Worm (Caenorhabditis elegans) whole organism, midembryonic: ENCODE results near the gene C36E6.8.

Experiments used
- T22C8.4 ChIP-seq: fragments of 200-800 bp; sonication (Bioruptor generic); IDR thresholded peaks from 2 replicates; pipeline ENCODE4 v1.3.6; 2022; ENCODE audit warnings: missing genetic modification characterization, missing compliant biosample characterization
- cog-1 ChIP-seq: sonication (generic microtip); optimal IDR thresholded peaks from 2 replicates; lab custom pipeline; 2016; ENCODE audit warnings: missing genetic modification characterization, missing compliant biosample characterization
- klf-2 ChIP-seq: fragments of 200-800 bp; sonication (Bioruptor generic); conservative IDR thresholded peaks from 2 replicates; pipeline ENCODE4 v1.3.6; 2022; ENCODE audit warnings: missing genetic modification reagents, missing genetic modification characterization, missing compliant biosample characterization
- tab-1 ChIP-seq: fragments of 200-800 bp; sonication (Bioruptor generic); IDR thresholded peaks from 2 replicates; pipeline ENCODE4 v1.3.6; 2022; ENCODE audit warnings: missing genetic modification characterization, missing compliant biosample characterization
- ztf-23 ChIP-seq: fragments of 200-800 bp; sonication (Bioruptor generic); IDR thresholded peaks from 2 replicates; pipeline ENCODE4 v1.3.6; 2022; ENCODE audit warnings: missing genetic modification reagents, missing genetic modification characterization, missing compliant biosample characterization
- ztf-29 ChIP-seq: fragments of 200-800 bp; sonication (Bioruptor generic); IDR thresholded peaks from 2 replicates; pipeline ENCODE4 v1.3.6; 2022; ENCODE audit warnings: missing genetic modification reagents, missing genetic modification characterization, missing compliant biosample characterization

DNA sequence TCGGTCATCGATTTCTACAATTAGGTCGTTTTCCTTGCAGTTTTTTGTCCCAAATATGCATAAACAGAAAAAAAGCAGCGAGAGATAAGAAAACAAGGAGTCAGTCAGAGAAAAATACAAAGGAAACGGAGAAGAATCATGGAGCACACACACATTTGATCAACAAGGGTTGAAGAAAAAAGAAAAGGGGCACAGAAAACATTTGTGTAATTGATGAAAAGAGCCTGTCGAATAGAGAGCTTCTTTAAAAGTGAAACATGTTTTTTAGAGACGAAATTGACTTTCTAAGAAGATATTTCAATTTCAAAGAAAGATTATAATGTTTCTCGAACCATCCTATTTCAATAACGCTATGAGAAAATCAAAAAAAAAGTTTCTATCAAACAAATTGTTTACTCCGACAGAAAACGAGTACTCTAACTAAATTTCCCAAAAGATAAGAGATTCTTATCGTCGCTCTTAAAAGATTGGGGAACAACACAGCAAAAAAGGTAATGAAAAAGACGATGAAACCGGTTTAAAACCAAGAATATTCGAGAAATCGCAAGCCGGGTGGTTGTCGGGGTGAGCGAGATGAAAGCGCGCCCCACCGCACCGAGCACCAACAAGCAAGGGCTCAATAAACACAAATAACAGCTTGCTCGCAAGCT, 36.2 kb downstream of the C36E6.8 start, which contains the start of gene tps-1:
- TF ChIP-seq ztf-29 = no peak
- TF ChIP-seq klf-2 (GFP tag; lab: Robert Waterston, UW) = no peak
- no peak for TF ChIP-seq ztf-23 (GFP tag; lab: Robert Waterston, UW)
- TF ChIP-seq cog-1 (tag; lab: Kevin White, UChicago) = no peak
- TF ChIP-seq tab-1 (GFP tag; lab: Robert Waterston, UW) = no peak
- no peak for TF ChIP-seq T22C8.4 (GFP tag; lab: Robert Waterston, UW)
